Fruit fly (Drosophila melanogaster): ENCODE measurements around the gene mex1.

DNA sequence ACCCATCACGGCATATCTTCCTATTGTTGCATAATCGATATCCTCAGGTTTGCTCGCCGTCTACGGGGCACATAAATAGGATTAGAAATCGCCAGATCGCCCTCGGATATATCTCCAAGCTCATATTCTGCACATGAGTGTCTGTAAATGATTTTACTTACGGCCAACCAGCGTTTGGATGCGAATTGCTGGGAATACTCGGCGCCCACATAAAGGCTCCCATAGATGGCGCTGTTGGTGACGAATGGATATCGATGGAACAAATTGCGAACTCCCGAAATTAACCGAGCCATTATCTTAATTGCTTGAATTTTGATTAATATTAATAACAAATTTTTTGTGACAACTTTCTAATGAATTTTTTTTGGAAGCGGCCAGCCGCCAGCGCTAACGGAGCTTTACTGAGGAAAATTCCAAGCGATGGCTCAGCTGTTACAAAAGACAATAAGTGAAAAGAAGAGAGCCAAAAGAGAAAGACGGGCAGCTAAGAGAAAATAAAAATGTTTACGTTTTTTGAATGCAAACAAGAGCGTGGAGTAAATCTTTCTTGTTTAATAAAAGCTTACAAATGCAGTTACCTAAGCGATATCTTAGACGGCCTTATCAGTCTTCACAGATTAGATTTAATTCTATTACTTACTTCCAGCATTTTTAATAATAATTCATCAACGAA, 24.7 kb downstream of the mex1 start:
- TF ChIP-seq EcR (GFP tag; optimal IDR thresholded peaks at IDR 0.05) (no peak), Snoo (tag; optimal IDR thresholded peaks at IDR 0.05) (no peak), CG17806 (tag; optimal IDR thresholded peaks at IDR 0.05) (no peak), CG32121 (GFP tag; IDR thresholded peaks at IDR 0.05) (no peak), CG8159 (tag; optimal IDR thresholded peaks at IDR 0.05) (no peak)

All from whole organism, pupa.